Worm (Caenorhabditis elegans) whole organism, young adult: Measurements from ENCODE around the gene F10D7.11.
A peak's percentile ranks its signal among the peaks of the same experiment; 100 is the strongest.

Experiments used
- B0336.3 ChIP-seq: fragments of 200-800 bp; sonication (Bioruptor generic); IDR thresholded peaks from 2 replicates; pipeline ENCODE4 v1.3.6; 2022; ENCODE audit warnings: missing genetic modification characterization, missing compliant biosample characterization
- C06A6.2 ChIP-seq: fragments of 200-800 bp; sonication (Bioruptor generic); conservative IDR thresholded peaks from 2 replicates; pipeline ENCODE4 v1.3.6; 2022; ENCODE audit warnings: missing genetic modification characterization, missing compliant biosample characterization
- D2030.7 ChIP-seq: fragments of 200-800 bp; sonication (Bioruptor generic); IDR thresholded peaks from 2 replicates; pipeline ENCODE4 v1.3.6; 2022; ENCODE audit warnings: missing genetic modification reagents, missing genetic modification characterization, missing compliant biosample characterization
- F10E7.11 ChIP-seq: sonication (generic microtip); optimal IDR thresholded peaks from 2 replicates; lab custom pipeline; 2017; ENCODE audit warnings: mild to moderate bottlenecking, missing genetic modification characterization, moderate library complexity, missing compliant biosample characterization
- F22D6.2 ChIP-seq: sonication (generic microtip); optimal IDR thresholded peaks from 2 replicates; lab custom pipeline; 2016; ENCODE audit warnings: mild to moderate bottlenecking, missing genetic modification characterization, missing compliant biosample characterization
- F49E8.2 ChIP-seq: sonication (generic microtip); optimal IDR thresholded peaks from 3 replicates; lab custom pipeline; 2017; ENCODE audit warnings: missing genetic modification characterization, mild to moderate bottlenecking, missing compliant biosample characterization, antibody characterized with exemption, moderate library complexity; ENCODE audit not compliant: insufficient read depth
- K11D2.4 ChIP-seq: fragments of 200-800 bp; sonication (Bioruptor generic); IDR thresholded peaks from 2 replicates; pipeline ENCODE4 v1.3.6; 2022; ENCODE audit warnings: missing genetic modification reagents, missing genetic modification characterization, missing compliant biosample characterization
- T26A5.8 ChIP-seq: sonication (generic microtip); optimal IDR thresholded peaks from 2 replicates; lab custom pipeline; 2016; ENCODE audit warnings: missing genetic modification characterization, missing compliant biosample characterization
- Y79H2A.3 ChIP-seq: fragments of 200-800 bp; sonication (Bioruptor generic); conservative IDR thresholded peaks from 2 replicates; pipeline ENCODE4 v1.3.6; 2022; ENCODE audit warnings: missing genetic modification reagents, missing genetic modification characterization, missing compliant biosample characterization
- akir-1 ChIP-seq: fragments of 200-800 bp; sonication (Bioruptor generic); optimal IDR thresholded peaks from 2 replicates; lab custom pipeline; 2018; ENCODE audit warnings: mild to moderate bottlenecking, missing genetic modification characterization, moderate library complexity, missing compliant biosample characterization
- ama-1 ChIP-seq, 3 experiments: fragments of 150-350 bp in 1 of 3; sonication (generic microtip) in 2 of 3; optimal IDR thresholded peaks; 2 replicates each; lab custom pipeline; 2014 to 2018; ENCODE audit warnings: missing biosample characterization in 2 of 3, missing genetic modification characterization in 2 of 3, missing genetic modification reagents in 2 of 3
- atf-7 ChIP-seq: sonication (generic microtip); optimal IDR thresholded peaks from 2 replicates; lab custom pipeline; 2017; ENCODE audit warnings: mild to moderate bottlenecking, missing genetic modification characterization, missing compliant biosample characterization
- ccch-3 ChIP-seq: fragments of 200-800 bp; sonication (Bioruptor generic); optimal IDR thresholded peaks from 2 replicates; lab custom pipeline; 2018; ENCODE audit warnings: mild to moderate bottlenecking, missing genetic modification characterization, missing compliant biosample characterization
- cebp-2 ChIP-seq: fragments of 200-800 bp; sonication (Bioruptor generic); IDR thresholded peaks from 2 replicates; pipeline ENCODE4 v1.3.6; 2022; ENCODE audit warnings: missing genetic modification characterization, missing compliant biosample characterization
- ceh-100 ChIP-seq: fragments of 200-800 bp; sonication (Bioruptor generic); IDR thresholded peaks from 2 replicates; pipeline ENCODE4 v1.3.6; 2022; ENCODE audit warnings: missing genetic modification reagents, missing genetic modification characterization, missing compliant biosample characterization
- ceh-27 ChIP-seq: fragments of 200-800 bp; sonication (Bioruptor generic); optimal IDR thresholded peaks from 2 replicates; lab custom pipeline; 2018; ENCODE audit warnings: mild to moderate bottlenecking, missing genetic modification characterization, moderate library complexity, missing compliant biosample characterization
- dox-1 ChIP-seq: fragments of 200-800 bp; sonication (Bioruptor generic); IDR thresholded peaks from 2 replicates; pipeline ENCODE4 v1.3.6; 2022; ENCODE audit warnings: missing genetic modification reagents, missing genetic modification characterization, missing compliant biosample characterization
- gei-17 ChIP-seq: fragments of 200-800 bp; sonication (Bioruptor generic); optimal IDR thresholded peaks from 2 replicates; lab custom pipeline; 2018; ENCODE audit warnings: mild to moderate bottlenecking, missing genetic modification characterization, missing compliant biosample characterization
- him-1 ChIP-seq: sonication (generic microtip); optimal IDR thresholded peaks from 2 replicates; lab custom pipeline; 2016; ENCODE audit warnings: missing genotype, missing genetic modification reagents, missing genetic modification characterization, missing compliant biosample characterization
- lag-1 ChIP-seq: fragments of 200-800 bp; sonication (Bioruptor generic); IDR thresholded peaks from 2 replicates; pipeline ENCODE4 v1.3.6; 2022; ENCODE audit warnings: missing genetic modification reagents, missing genetic modification characterization, missing compliant biosample characterization
- lin-35 ChIP-seq, 3 experiments: fragments of 150-350 bp in 2 of 3; sonication (generic microtip) in 1 of 3; optimal IDR thresholded peaks; 2 replicates each; lab custom pipeline; 2014 to 2018; ENCODE audit warnings: missing biosample characterization in 3 of 3, missing genetic modification characterization in 3 of 3, missing genetic modification reagents in 3 of 3
- lsy-27 ChIP-seq: sonication (generic microtip); optimal IDR thresholded peaks from 2 replicates; lab custom pipeline; 2017; ENCODE audit warnings: missing genetic modification characterization, mild to moderate bottlenecking, missing compliant biosample characterization, antibody characterized with exemption, missing genotype, borderline replicate concordance; ENCODE audit not compliant: insufficient read depth
- madf-10 ChIP-seq: sonication (generic microtip); optimal IDR thresholded peaks from 2 replicates; lab custom pipeline; 2016; ENCODE audit warnings: mild to moderate bottlenecking, missing genetic modification characterization, missing compliant biosample characterization
- madf-6 ChIP-seq: fragments of 200-800 bp; sonication (Bioruptor generic); IDR thresholded peaks from 2 replicates; pipeline ENCODE4 v1.3.6; 2022; ENCODE audit warnings: missing genetic modification reagents, missing genetic modification characterization, missing compliant biosample characterization
- mel-28 ChIP-seq: sonication (generic microtip); optimal IDR thresholded peaks from 2 replicates; lab custom pipeline; 2016; ENCODE audit warnings: borderline replicate concordance, mild to moderate bottlenecking, missing genetic modification characterization, missing compliant biosample characterization
- nfya-2 ChIP-seq: fragments of 200-800 bp; sonication (Bioruptor generic); IDR thresholded peaks from 2 replicates; pipeline ENCODE4 v1.3.6; 2022; ENCODE audit warnings: missing genetic modification reagents, missing genetic modification characterization, missing compliant biosample characterization
- nfyb-1 ChIP-seq: fragments of 200-800 bp; sonication (Bioruptor generic); IDR thresholded peaks from 2 replicates; pipeline ENCODE4 v1.3.6; 2022; ENCODE audit warnings: missing genetic modification reagents, missing genetic modification characterization, missing compliant biosample characterization
- nhr-120 ChIP-seq: fragments of 200-800 bp; sonication (Bioruptor generic); IDR thresholded peaks from 2 replicates; pipeline ENCODE4 v1.3.6; 2022; ENCODE audit warnings: missing genetic modification characterization, missing compliant biosample characterization
- rcor-1 ChIP-seq: fragments of 200-800 bp; sonication (Bioruptor generic); IDR thresholded peaks from 2 replicates; pipeline ENCODE4 v1.3.6; 2022; ENCODE audit warnings: missing genetic modification reagents, missing genetic modification characterization, missing compliant biosample characterization
- rpc-1 ChIP-seq, 2 experiments: fragments of 150-350 bp in 1 of 2; sonication (generic microtip) in 1 of 2; optimal IDR thresholded peaks; 2 replicates each; lab custom pipeline; 2014 to 2018; ENCODE audit warnings: missing biosample characterization in 1 of 2, missing genetic modification characterization in 1 of 2, missing genetic modification reagents in 1 of 2, missing genotype in 1 of 2
- sdz-38 ChIP-seq: sonication (generic microtip); optimal IDR thresholded peaks from 2 replicates; lab custom pipeline; 2016; ENCODE audit warnings: missing genotype, missing genetic modification characterization, missing compliant biosample characterization
- snpc-4 ChIP-seq, 5 experiments: fragments of 150-350 bp in 1 of 5; sonication (generic microtip) in 4 of 5; optimal IDR thresholded peaks; 2 replicates each; lab custom pipeline; 2014 to 2018; ENCODE audit warnings: missing genetic modification characterization in 5 of 5, missing biosample characterization in 3 of 5, antibody characterized with exemption in 2 of 5, mild to moderate bottlenecking in 2 of 5, missing compliant biosample characterization in 2 of 5, missing genotype in 2 of 5, moderate library complexity in 2 of 5, missing genetic modification reagents in 1 of 5
- somi-1 ChIP-seq: fragments of 200-800 bp; sonication (Bioruptor generic); optimal IDR thresholded peaks from 2 replicates; lab custom pipeline; 2018; ENCODE audit warnings: mild to moderate bottlenecking, missing genetic modification characterization, missing compliant biosample characterization
- zfh-2 ChIP-seq: fragments of 200-800 bp; sonication (Bioruptor generic); conservative IDR thresholded peaks from 2 replicates; pipeline ENCODE4 v1.3.6; 2022; ENCODE audit warnings: missing genetic modification reagents, missing genetic modification characterization, missing compliant biosample characterization
- ztf-18 ChIP-seq: sonication (generic microtip); optimal IDR thresholded peaks from 2 replicates; lab custom pipeline; 2016; ENCODE audit warnings: missing genotype, mild to moderate bottlenecking, missing genetic modification characterization, missing compliant biosample characterization
- ztf-26 ChIP-seq: sonication (generic microtip); optimal IDR thresholded peaks from 2 replicates; lab custom pipeline; 2017; ENCODE audit warnings: missing genetic modification characterization, missing compliant biosample characterization
- ztf-6 ChIP-seq: fragments of 200-800 bp; sonication (Bioruptor generic); IDR thresholded peaks from 2 replicates; pipeline ENCODE4 v1.3.6; 2022; ENCODE audit warnings: missing genetic modification reagents, missing genetic modification characterization, missing compliant biosample characterization

Gene F10D7.11

ce11 chrX:17320572-17320971, 42.1 kb upstream of the F10D7.11 start (continued):
- no peak for TF ChIP-seq rcor-1 (GFP tag; lab: Robert Waterston, UW)
- no peak for TF ChIP-seq nfya-2 (GFP tag; lab: Robert Waterston, UW)
- TF ChIP-seq ztf-18 (tag; lab: Kevin White, UChicago), result no peak

ce11 chrX:17324954-17325353, 37.7 kb upstream of the F10D7.11 start:
- TF ChIP-seq lin-35 (GFP tag; optimal IDR thresholded peaks at IDR 0.05; lab: Kevin White, UChicago) (no peak), zfh-2 (0 out of 2 replicates have a peak, but pooled peaks have one; percentile 30), F22D6.2 (no peak), madf-6 (GFP tag; lab: Robert Waterston, UW) (no peak)

- TF ChIP-seq rcor-1 (GFP tag; lab: Robert Waterston, UW), result no peak
- TF ChIP-seq ceh-27 (GFP tag; lab: Kevin White, UChicago), result peak; percentile 73
Observed at ce11 chrX:17327226-17327625, 35.4 kb upstream of the F10D7.11 start.

ce11 chrX:17329075-17329474, 33.6 kb upstream of the F10D7.11 start:
- TF ChIP-seq lsy-27 (tag; lab: Kevin White, UChicago) (no peak), dox-1 (0 out of 2 replicates have a peak, but pooled peaks have one; percentile 12), cebp-2 (GFP tag; lab: Robert Waterston, UW) (no peak)

ce11 chrX:17330574-17330973, 32.1 kb upstream of the F10D7.11 start:
- TF ChIP-seq him-1 (tag; lab: Kevin White, UChicago), result no peak
- TF ChIP-seq F10E7.11 (tag; lab: Kevin White, UChicago), result no peak
- no peak for TF ChIP-seq lsy-27 (tag; lab: Kevin White, UChicago)
- TF ChIP-seq nhr-120, result no peak
- TF ChIP-seq lag-1, result no peak
- TF ChIP-seq gei-17 (GFP tag; lab: Kevin White, UChicago), result no peak
- no peak for TF ChIP-seq rpc-1 (optimal IDR thresholded peaks at IDR 0.05; lab: Kevin White, UChicago)
- no peak for TF ChIP-seq rpc-1 (tag; optimal IDR thresholded peaks at IDR 0.05; lab: Kevin White, UChicago)
- TF ChIP-seq Y79H2A.3 (GFP tag; lab: Robert Waterston, UW), result no peak
- no peak for TF ChIP-seq D2030.7 (GFP tag; lab: Robert Waterston, UW)
- TF ChIP-seq ztf-6 (GFP tag; lab: Robert Waterston, UW), result no peak
- no peak for TF ChIP-seq madf-10
- TF ChIP-seq ccch-3, result no peak
- no peak for TF ChIP-seq lin-35 (GFP tag; optimal IDR thresholded peaks at IDR 0.05; lab: Kevin White, UChicago)
- no peak for TF ChIP-seq C06A6.2 (GFP tag; lab: Robert Waterston, UW)
- no peak for TF ChIP-seq sdz-38 (tag; lab: Kevin White, UChicago)

- TF ChIP-seq rcor-1 (GFP tag; lab: Robert Waterston, UW) (no peak), somi-1 (GFP tag; lab: Kevin White, UChicago) (no peak), him-1 (tag; lab: Kevin White, UChicago) (no peak), Y79H2A.3 (GFP tag; lab: Robert Waterston, UW) (no peak), ztf-18 (tag; lab: Kevin White, UChicago) (no peak), D2030.7 (GFP tag; lab: Robert Waterston, UW) (no peak), ztf-26 (no peak), ztf-6 (GFP tag; lab: Robert Waterston, UW) (no peak), ceh-100 (no peak), T26A5.8 (tag; lab: Kevin White, UChicago) (no peak), akir-1 (GFP tag; lab: Kevin White, UChicago) (no peak), nfyb-1 (GFP tag; lab: Robert Waterston, UW) (no peak), atf-7 (tag; lab: Kevin White, UChicago) (no peak), gei-17 (GFP tag; lab: Kevin White, UChicago) (no peak), B0336.3 (GFP tag; lab: Robert Waterston, UW) (no peak), F49E8.2 (no peak), ama-1 (optimal IDR thresholded peaks at IDR 0.05; lab: Kevin White, UChicago) (no peak), ama-1 (GFP tag; optimal IDR thresholded peaks at IDR 0.05; lab: Kevin White, UChicago) (no peak), snpc-4 (GFP tag; optimal IDR thresholded peaks at IDR 0.05; lab: Kevin White, UChicago) (no peak), snpc-4 (tag; optimal IDR thresholded peaks at IDR 0.05; lab: Kevin White, UChicago) (no peak), K11D2.4 (GFP tag; lab: Robert Waterston, UW) (no peak), mel-28 (tag; lab: Kevin White, UChicago) (no peak)
Observed at ce11 chrX:17333752-17334151, 28.9 kb upstream of the F10D7.11 start, which contains the start of gene C53C11.5. TSS of gene C53C11.5 (plus strand) at chrX:17334052.
